Worm (Caenorhabditis elegans): ENCODE measurements around the gene sas-7.

DNA sequence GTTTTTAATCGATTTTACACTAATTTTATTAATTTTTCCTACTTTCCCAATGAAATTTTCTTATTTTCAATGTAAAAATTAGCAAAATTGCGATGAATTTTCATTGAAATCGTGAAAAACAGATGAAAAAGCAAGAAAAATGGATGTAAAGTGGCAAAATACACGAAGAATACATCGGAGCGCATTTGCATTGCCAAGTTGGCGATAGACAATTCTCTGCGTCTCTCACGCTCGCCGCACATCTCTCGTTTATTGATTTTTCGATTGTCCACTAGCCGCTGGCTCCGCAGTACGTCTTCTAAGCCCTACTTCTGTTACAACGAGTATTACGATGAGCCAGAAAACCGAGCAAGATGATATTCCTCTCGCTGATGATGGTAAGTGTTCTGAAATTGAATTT, 2.1 kb upstream of the sas-7 start, which contains the start of gene unc-69:
- TF ChIP-seq sox-4 (tag; optimal IDR thresholded peaks at IDR 0.05): no peak
- no peak for TF ChIP-seq lin-13 (GFP tag; optimal IDR thresholded peaks at IDR 0.05)
- TF ChIP-seq ama-1 (optimal IDR thresholded peaks at IDR 0.05): no peak
- TF ChIP-seq lin-39 (tag; optimal IDR thresholded peaks at IDR 0.05): peak; percentile 0
- TF ChIP-seq aly-2 (tag; optimal IDR thresholded peaks at IDR 0.05): no peak
- no peak for TF ChIP-seq nhr-12 (tag; optimal IDR thresholded peaks at IDR 0.05)
- TF ChIP-seq unc-62 (GFP tag; optimal IDR thresholded peaks at IDR 0.05): no peak
- TF ChIP-seq isw-1 (GFP tag; IDR thresholded peaks at IDR 0.05): peak; percentile 43
- peak; percentile 69 for TF ChIP-seq mep-1 (tag; optimal IDR thresholded peaks at IDR 0.05)
- peak; percentile 74 to 78 for TF ChIP-seq lin-35 (GFP tag; optimal IDR thresholded peaks at IDR 0.05)
- no peak for TF ChIP-seq pax-3 (tag; optimal IDR thresholded peaks at IDR 0.05)
- no peak for TF ChIP-seq fos-1 (tag; optimal IDR thresholded peaks at IDR 0.05)
- TF ChIP-seq lsy-2 (tag; optimal IDR thresholded peaks at IDR 0.05): peak; percentile 66 to 79
- peak; percentile 69 for TF ChIP-seq nhr-47 (tag; optimal IDR thresholded peaks at IDR 0.05)
